Fruit fly (Drosophila melanogaster) whole organism, wandering third instar larva: ENCODE measurements around the gene CG15211.

Experiments
- Dfd ChIP-seq: fragments of >200 bp; optimal IDR thresholded peaks from 2 replicates; lab custom pipeline; 2017; ENCODE audit warnings: missing biosample characterization, missing genetic modification characterization
- dl ChIP-seq, 2 experiments: fragments of 175-275, 200-275 bp in 1 of 2; fragments of 200-275 bp in 1 of 2; sonication (Bioruptor generic); optimal IDR thresholded peaks; lab custom pipeline; 2018; ENCODE audit warnings: mild to moderate bottlenecking in 2 of 2, missing biosample characterization in 2 of 2, missing genetic modification characterization in 2 of 2, moderate library complexity in 2 of 2; ENCODE audit not compliant: partially characterized antibody in 2 of 2, insufficient read depth in 1 of 2
- foxo ChIP-seq, 2 experiments: fragments of 200-800 bp; sonication (Bioruptor generic); optimal IDR thresholded peaks; 2 replicates in 1 of 2; 3 replicates in 1 of 2; lab custom pipeline; 2016 to 2017; ENCODE audit warnings: missing biosample characterization in 2 of 2, missing genetic modification characterization in 2 of 2
- fru ChIP-seq: fragments of 200-800 bp; sonication (Bioruptor generic); optimal IDR thresholded peaks from 3 replicates; lab custom pipeline; 2016; ENCODE audit warnings: missing biosample characterization, mild to moderate bottlenecking, missing genetic modification characterization
- lola ChIP-seq: fragments of >200 bp; optimal IDR thresholded peaks from 2 replicates; lab custom pipeline; 2017; ENCODE audit warnings: missing biosample characterization, missing genetic modification characterization
- sv ChIP-seq: fragments of 200-800 bp; sonication (Bioruptor generic); optimal IDR thresholded peaks from 3 replicates; lab custom pipeline; 2016; ENCODE audit warnings: missing biosample characterization, missing genetic modification characterization
- usp ChIP-seq: fragments of >200 bp; optimal IDR thresholded peaks from 2 replicates; lab custom pipeline; 2017; ENCODE audit warnings: missing biosample characterization, missing genetic modification characterization

DNA sequence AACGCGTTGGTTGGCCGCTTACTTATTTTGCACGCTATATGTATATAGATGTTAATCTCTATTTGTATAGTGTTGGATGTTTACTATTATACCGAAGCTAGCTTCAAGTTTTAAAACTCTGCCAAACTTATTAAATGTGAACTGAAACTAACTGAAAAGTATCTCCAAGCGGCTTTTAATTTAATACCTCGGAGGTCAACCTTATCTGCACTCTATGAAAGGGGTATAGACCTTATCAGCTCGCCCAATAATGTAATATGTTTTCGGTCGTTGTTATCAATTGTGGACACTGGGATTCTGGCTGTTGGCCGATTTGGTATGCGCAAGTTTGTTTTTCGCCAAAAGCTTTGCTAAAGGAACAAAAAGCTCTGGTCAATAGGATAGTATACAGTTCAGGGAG is 23.7 kb upstream of the CG15211 start:
- TF ChIP-seq sv (no peak), foxo (GFP tag; optimal IDR thresholded peaks at IDR 0.05; lab: Kevin White, UChicago) (no peak), usp (GFP tag; lab: Kevin White, UChicago) (no peak), lola (GFP tag; lab: Kevin White, UChicago) (no peak), Dfd (no peak), dl (GFP tag; optimal IDR thresholded peaks at IDR 0.05; lab: Kevin White, UChicago; ENCODE audit: insufficient read depth in 1 of 2, partially characterized antibody in 2 of 2) (no peak), fru (GFP tag; lab: Kevin White, UChicago) (no peak)
